Worm (Caenorhabditis elegans) whole organism, young adult: ENCODE results near the gene M176.11.

Source experiments
- Y56A3A.18 ChIP-seq: fragments of 200-800 bp; sonication (Bioruptor generic); IDR thresholded peaks from 2 replicates; pipeline ENCODE4 v1.3.6; 2022; ENCODE audit warnings: missing genetic modification reagents, missing genetic modification characterization, missing compliant biosample characterization
- egl-18 ChIP-seq: fragments of 200-800 bp; sonication (Bioruptor generic); IDR thresholded peaks from 2 replicates; pipeline ENCODE4 v1.3.6; 2022; ENCODE audit warnings: missing genetic modification reagents, missing genetic modification characterization, missing compliant biosample characterization
- him-1 ChIP-seq: sonication (generic microtip); optimal IDR thresholded peaks from 2 replicates; lab custom pipeline; 2016; ENCODE audit warnings: missing genotype, missing genetic modification reagents, missing genetic modification characterization, missing compliant biosample characterization
- lin-40 ChIP-seq: sonication (generic microtip); optimal IDR thresholded peaks from 2 replicates; lab custom pipeline; 2016; ENCODE audit warnings: missing genetic modification characterization, mild to moderate bottlenecking, missing compliant biosample characterization, missing genotype, missing genetic modification reagents
- lsl-1 ChIP-seq: fragments of 200-800 bp; sonication (Bioruptor generic); optimal IDR thresholded peaks from 2 replicates; lab custom pipeline; 2018; ENCODE audit warnings: mild to moderate bottlenecking, missing genetic modification characterization, moderate library complexity, missing compliant biosample characterization
- mes-4 ChIP-seq: sonication (generic microtip); optimal IDR thresholded peaks from 2 replicates; lab custom pipeline; 2016; ENCODE audit warnings: missing genotype, missing genetic modification characterization, missing compliant biosample characterization
- pha-4 ChIP-seq: fragments of 150-350 bp; sonication (generic microtip); optimal IDR thresholded peaks from 2 replicates; lab custom pipeline; 2014; ENCODE audit warnings: missing biosample characterization, missing genetic modification reagents, missing genetic modification characterization
- sea-2 ChIP-seq: fragments of 200-800 bp; sonication (Bioruptor generic); IDR thresholded peaks from 2 replicates; pipeline ENCODE4 v1.3.6; 2022; ENCODE audit warnings: missing genetic modification characterization, missing compliant biosample characterization
- snpc-4 ChIP-seq, 5 experiments: fragments of 150-350 bp in 1 of 5; sonication (generic microtip) in 4 of 5; optimal IDR thresholded peaks; 2 replicates each; lab custom pipeline; 2014 to 2018; ENCODE audit warnings: missing genetic modification characterization in 5 of 5, missing biosample characterization in 3 of 5, antibody characterized with exemption in 2 of 5, mild to moderate bottlenecking in 2 of 5, missing compliant biosample characterization in 2 of 5, missing genotype in 2 of 5, moderate library complexity in 2 of 5, missing genetic modification reagents in 1 of 5
- unc-62 ChIP-seq: fragments of 150-350 bp; optimal IDR thresholded peaks from 2 replicates; lab custom pipeline; 2014; ENCODE audit warnings: missing biosample characterization, missing genetic modification reagents, missing genetic modification characterization
- xnd-1 ChIP-seq: sonication (generic microtip); optimal IDR thresholded peaks from 2 replicates; lab custom pipeline; 2016; ENCODE audit warnings: missing genotype, missing genetic modification reagents, missing genetic modification characterization, missing compliant biosample characterization
- ztf-18 ChIP-seq: sonication (generic microtip); optimal IDR thresholded peaks from 2 replicates; lab custom pipeline; 2016; ENCODE audit warnings: missing genotype, mild to moderate bottlenecking, missing genetic modification characterization, missing compliant biosample characterization
- ztf-22 ChIP-seq: fragments of 200-800 bp; sonication (Bioruptor generic); optimal IDR thresholded peaks from 2 replicates; lab custom pipeline; 2018; ENCODE audit warnings: mild to moderate bottlenecking, missing genetic modification characterization, moderate library complexity, missing compliant biosample characterization
- ztf-6 ChIP-seq: fragments of 200-800 bp; sonication (Bioruptor generic); IDR thresholded peaks from 2 replicates; pipeline ENCODE4 v1.3.6; 2022; ENCODE audit warnings: missing genetic modification reagents, missing genetic modification characterization, missing compliant biosample characterization

DNA sequence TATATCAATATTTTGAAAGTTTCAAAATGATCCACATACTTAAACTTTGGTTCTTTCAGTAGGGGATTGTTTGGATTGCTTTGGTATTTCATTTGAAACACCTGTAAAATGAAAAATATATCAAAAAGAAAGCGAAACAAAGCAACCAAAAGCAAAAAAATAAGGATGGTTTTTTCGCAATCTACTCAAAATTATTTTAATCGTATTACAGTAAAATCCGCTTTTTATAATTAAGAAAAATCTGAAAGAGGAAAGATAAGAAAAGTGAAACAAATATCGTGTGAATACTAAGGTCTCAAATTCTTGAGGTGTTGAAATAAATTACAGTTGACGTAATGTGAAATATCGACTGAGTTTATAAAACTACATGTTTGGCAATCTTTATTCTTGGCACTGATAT, 44.0 kb downstream of the M176.11 start, which contains the start of gene chil-22:
- TF ChIP-seq ztf-22 (no peak), ztf-18 (tag; lab: Kevin White, UChicago) (no peak), sea-2 (GFP tag; lab: Robert Waterston, UW) (no peak), snpc-4 (GFP tag; optimal IDR thresholded peaks at IDR 0.05; lab: Kevin White, UChicago) (no peak), snpc-4 (tag; optimal IDR thresholded peaks at IDR 0.05; lab: Kevin White, UChicago) (no peak), egl-18 (no peak), Y56A3A.18 (GFP tag; lab: Robert Waterston, UW) (no peak), pha-4 (tag; lab: Kevin White, UChicago) (no peak), unc-62 (no peak), mes-4 (tag; lab: Kevin White, UChicago) (no peak), ztf-6 (no peak), him-1 (tag; lab: Kevin White, UChicago) (no peak), xnd-1 (no peak), lsl-1 (no peak), lin-40 (tag; lab: Kevin White, UChicago) (no peak)
